Fruit fly (Drosophila melanogaster): ENCODE data around the gene Jasper.
A peak's percentile ranks its signal among the peaks of the same experiment; 100 is the strongest.

DNA sequence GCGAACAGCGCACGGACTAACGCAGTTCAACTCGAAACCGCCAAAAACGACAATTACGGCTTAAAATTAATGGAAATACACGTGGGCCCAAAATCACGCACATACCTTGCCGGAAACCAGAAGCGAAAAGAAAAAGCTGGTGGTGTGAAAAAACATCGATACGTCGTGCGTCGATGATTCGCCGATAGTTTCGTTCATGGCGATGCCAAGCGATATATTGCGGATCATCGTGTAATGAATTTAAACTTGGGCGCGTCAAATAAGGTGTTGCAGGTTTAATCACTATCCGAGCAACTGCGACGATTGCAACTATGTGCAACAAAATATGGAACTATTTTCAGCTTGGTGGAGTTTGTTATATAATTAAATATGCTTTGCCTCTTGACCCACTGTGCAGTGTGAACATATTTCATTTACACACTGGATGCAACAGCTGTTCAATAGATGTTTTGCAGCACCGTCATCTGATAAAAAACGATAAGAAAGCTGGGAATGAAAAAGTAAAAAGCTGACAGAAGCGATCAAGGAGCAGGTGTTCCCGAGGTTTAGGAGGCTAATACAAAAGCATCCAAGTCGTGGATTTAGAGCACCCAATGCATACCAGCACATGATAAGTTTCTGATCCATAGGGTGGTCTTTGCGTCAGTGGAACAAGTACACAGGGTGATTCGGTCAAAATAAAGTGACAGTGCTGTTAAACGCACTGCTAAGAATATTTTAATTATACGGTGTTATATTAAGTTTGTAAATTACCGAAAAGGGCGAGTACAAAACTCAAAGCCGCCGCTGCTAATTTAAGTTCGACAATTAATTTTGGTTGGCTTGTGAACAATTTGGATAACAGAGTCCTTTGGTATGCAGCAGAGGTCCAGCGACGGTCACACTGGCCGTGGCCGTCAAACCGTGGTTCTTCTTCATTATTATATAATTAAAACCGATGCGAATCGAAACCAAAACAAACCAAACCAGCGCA lies 6.0 kb upstream of the Jasper start, which contains the start of the genes RpL32 and CG7943:
- TF ChIP-seq h (GFP tag; optimal IDR thresholded peaks at IDR 0.05) (peak; percentile 97), sv (GFP tag; optimal IDR thresholded peaks at IDR 0.05) (peak; percentile 82), Hr78 (GFP tag; optimal IDR thresholded peaks at IDR 0.05) (no peak), Hnf4 (GFP tag; optimal IDR thresholded peaks at IDR 0.05) (peak; percentile 95), dmrt93B (GFP tag; optimal IDR thresholded peaks at IDR 0.05) (peak; percentile 97), pan (optimal IDR thresholded peaks at IDR 0.05) (no peak), OdsH (GFP tag; optimal IDR thresholded peaks at IDR 0.05) (peak; percentile 91), Myc (optimal IDR thresholded peaks at IDR 0.05) (peak; percentile 76)
